Worm (Caenorhabditis elegans): ENCODE results near the gene F17E9.16.

The F17E9.16 gene

DNA sequence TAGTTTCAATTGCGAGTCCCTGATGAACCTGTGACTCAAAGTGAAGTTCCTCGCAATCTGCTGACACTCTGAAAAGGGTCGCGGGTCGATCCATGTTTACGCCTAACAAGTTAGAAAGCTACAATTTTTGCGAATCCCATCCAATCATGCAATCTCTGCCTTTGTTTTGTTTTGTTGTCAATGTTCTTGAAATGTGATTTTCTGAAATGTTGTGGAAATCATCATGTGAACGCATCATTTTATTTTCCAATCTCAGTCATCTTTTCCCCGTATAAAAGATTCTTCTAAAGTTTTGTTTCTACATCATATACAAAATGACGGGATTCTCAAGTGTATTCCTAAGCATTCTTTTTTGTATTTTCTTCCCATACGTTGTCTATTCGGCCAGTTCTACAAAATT lies 4.1 kb upstream of the F17E9.16 start, which contains the start of gene F17E9.4:
TSS of gene F17E9.4 (plus strand) at position 301 of the 400 bp plus-strand sequence.
- TF ChIP-seq mab-5 (tag; optimal IDR thresholded peaks at IDR 0.05) (no peak), zip-8 (tag; optimal IDR thresholded peaks at IDR 0.05) (no peak), elt-1 (tag; optimal IDR thresholded peaks at IDR 0.05; ENCODE audit: borderline replicate concordance, insufficient read depth) (no peak), unc-120 (tag; optimal IDR thresholded peaks at IDR 0.05; ENCODE audit: poor library complexity, severe bottlenecking) (no peak), cnd-1 (tag; optimal IDR thresholded peaks at IDR 0.05) (no peak), sem-2 (GFP tag; optimal IDR thresholded peaks at IDR 0.05) (no peak), M03D4.4 (tag; optimal IDR thresholded peaks at IDR 0.05) (no peak), blmp-1 (tag; optimal IDR thresholded peaks at IDR 0.05) (no peak), elt-3 (tag; optimal IDR thresholded peaks at IDR 0.05) (no peak), lin-32 (GFP tag; optimal IDR thresholded peaks at IDR 0.05) (no peak), nhr-2 (tag; optimal IDR thresholded peaks at IDR 0.05) (no peak), hlh-1 (tag; optimal IDR thresholded peaks at IDR 0.05) (no peak), bed-3 (GFP tag; optimal IDR thresholded peaks at IDR 0.05) (no peak), ceh-43 (GFP tag; optimal IDR thresholded peaks at IDR 0.05) (no peak), unc-62 (GFP tag; optimal IDR thresholded peaks at IDR 0.05) (no peak), mep-1 (tag; optimal IDR thresholded peaks at IDR 0.05) (no peak), ceh-39 (tag; optimal IDR thresholded peaks at IDR 0.05) (no peak), nhr-76 (tag; optimal IDR thresholded peaks at IDR 0.05) (no peak)

DNA sequence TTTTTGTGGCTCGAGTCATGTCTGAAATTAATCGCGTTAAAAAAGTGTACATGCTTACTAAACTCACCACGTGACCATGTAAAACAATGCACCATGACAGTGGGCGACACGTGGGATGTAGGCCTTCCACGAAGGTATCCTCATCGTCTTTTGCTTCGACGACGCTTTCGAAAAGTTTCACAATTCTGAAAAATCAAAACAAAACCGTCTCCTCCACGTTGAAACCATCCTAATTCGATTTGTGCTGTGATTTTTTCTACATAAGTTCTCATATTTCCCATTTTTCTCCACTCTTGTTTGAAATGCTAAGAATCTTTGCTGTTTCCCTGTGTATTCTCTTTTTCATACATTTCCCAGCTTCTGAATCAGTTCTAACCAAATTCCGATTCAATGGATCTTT lies 2.4 kb downstream of the F17E9.16 start, which contains the start of gene F17E9.3:
TSS of gene F17E9.3 (plus strand) at position 301 of the 400 bp plus-strand sequence.
- TF ChIP-seq sptf-1 (tag; optimal IDR thresholded peaks at IDR 0.05), result no peak
- no peak for TF ChIP-seq unc-39 (tag; optimal IDR thresholded peaks at IDR 0.05)
- TF ChIP-seq ces-1 (GFP tag; optimal IDR thresholded peaks at IDR 0.05), result no peak
- no peak for TF ChIP-seq M03D4.4 (tag; optimal IDR thresholded peaks at IDR 0.05)
- no peak for TF ChIP-seq cnd-1 (tag; optimal IDR thresholded peaks at IDR 0.05)
- no peak for TF ChIP-seq drap-1 (GFP tag; optimal IDR thresholded peaks at IDR 0.05)
- TF ChIP-seq nhr-2 (tag; optimal IDR thresholded peaks at IDR 0.05), result no peak
- TF ChIP-seq ztf-11 (tag; optimal IDR thresholded peaks at IDR 0.05), result no peak
- no peak for TF ChIP-seq bed-3 (GFP tag; optimal IDR thresholded peaks at IDR 0.05)
- no peak for TF ChIP-seq tbx-8 (GFP tag; optimal IDR thresholded peaks at IDR 0.05)
- TF ChIP-seq unc-120 (tag; optimal IDR thresholded peaks at IDR 0.05; ENCODE audit: poor library complexity, severe bottlenecking), result no peak
- no peak for TF ChIP-seq mls-2 (tag; optimal IDR thresholded peaks at IDR 0.05)
- TF ChIP-seq pha-4 (tag; optimal IDR thresholded peaks at IDR 0.05), result no peak
- TF ChIP-seq lin-13 (tag; optimal IDR thresholded peaks at IDR 0.05), result no peak
- TF ChIP-seq lin-32 (GFP tag; optimal IDR thresholded peaks at IDR 0.05), result no peak
- TF ChIP-seq nhr-237 (tag; optimal IDR thresholded peaks at IDR 0.05), result no peak
- TF ChIP-seq zip-8 (tag; optimal IDR thresholded peaks at IDR 0.05), result no peak
- no peak for TF ChIP-seq nhr-12 (tag; optimal IDR thresholded peaks at IDR 0.05)
- no peak for TF ChIP-seq mep-1 (tag; optimal IDR thresholded peaks at IDR 0.05)
- no peak for TF ChIP-seq mab-5 (tag; optimal IDR thresholded peaks at IDR 0.05)

DNA sequence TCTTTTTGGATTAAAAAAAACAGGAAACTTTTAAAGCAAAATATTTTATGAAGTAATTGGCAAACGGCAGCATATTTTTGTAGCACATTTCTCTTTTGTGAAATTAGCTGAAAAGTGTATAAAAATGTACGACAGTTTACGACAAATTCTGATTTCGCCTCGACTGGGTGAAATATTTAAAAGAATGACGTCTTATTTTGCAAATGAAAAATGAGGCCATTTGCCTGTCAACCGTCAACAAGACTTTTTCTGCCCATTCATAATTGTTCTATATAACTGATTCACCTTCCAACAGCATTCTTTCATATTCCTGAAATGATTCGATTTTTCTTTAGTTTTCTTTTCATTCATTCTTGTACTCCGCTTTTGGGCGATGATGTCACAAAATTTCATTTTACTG lies 3.5 kb downstream of the F17E9.16 start, which contains the start of the genes F17E9.2 and col-116:
TSS of gene F17E9.2 (plus strand) at position 301 of the 400 bp plus-strand sequence.
TSS of gene col-116 (plus strand) at position 315 of the 400 bp plus-strand sequence.
- TF ChIP-seq ztf-11 (tag; optimal IDR thresholded peaks at IDR 0.05) (no peak), elt-3 (tag; optimal IDR thresholded peaks at IDR 0.05) (no peak), nhr-76 (tag; optimal IDR thresholded peaks at IDR 0.05) (no peak)

DNA sequence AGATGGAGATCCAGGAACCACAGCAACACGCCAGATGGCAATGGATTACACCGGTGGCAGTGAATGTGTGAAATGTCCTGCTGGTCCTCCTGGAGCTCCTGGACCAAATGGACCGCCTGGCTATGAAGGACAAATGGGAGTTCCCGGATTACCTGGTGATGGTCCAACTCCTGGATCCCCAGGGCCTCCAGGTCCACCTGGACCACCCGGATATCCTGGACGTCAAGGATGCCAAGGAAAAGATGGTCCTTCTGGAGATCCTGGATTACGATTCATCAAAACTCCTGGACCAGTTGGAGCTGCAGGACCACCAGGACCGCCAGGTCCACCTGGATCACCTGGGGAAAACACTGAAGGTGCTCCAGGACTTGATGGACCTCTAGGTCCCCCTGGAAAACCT lies 5.2 kb downstream of the F17E9.16 start:
- TF ChIP-seq tbx-8 (GFP tag; optimal IDR thresholded peaks at IDR 0.05), result no peak
- no peak for TF ChIP-seq lin-32 (GFP tag; optimal IDR thresholded peaks at IDR 0.05)
- TF ChIP-seq nhr-2 (tag; optimal IDR thresholded peaks at IDR 0.05), result no peak
- TF ChIP-seq bed-3 (GFP tag; optimal IDR thresholded peaks at IDR 0.05), result no peak
- TF ChIP-seq ceh-43 (GFP tag; optimal IDR thresholded peaks at IDR 0.05), result no peak
- no peak for TF ChIP-seq mls-2 (tag; optimal IDR thresholded peaks at IDR 0.05)
- TF ChIP-seq ces-1 (GFP tag; optimal IDR thresholded peaks at IDR 0.05), result no peak
- no peak for TF ChIP-seq elt-1 (tag; optimal IDR thresholded peaks at IDR 0.05; ENCODE audit: borderline replicate concordance, insufficient read depth)

DNA sequence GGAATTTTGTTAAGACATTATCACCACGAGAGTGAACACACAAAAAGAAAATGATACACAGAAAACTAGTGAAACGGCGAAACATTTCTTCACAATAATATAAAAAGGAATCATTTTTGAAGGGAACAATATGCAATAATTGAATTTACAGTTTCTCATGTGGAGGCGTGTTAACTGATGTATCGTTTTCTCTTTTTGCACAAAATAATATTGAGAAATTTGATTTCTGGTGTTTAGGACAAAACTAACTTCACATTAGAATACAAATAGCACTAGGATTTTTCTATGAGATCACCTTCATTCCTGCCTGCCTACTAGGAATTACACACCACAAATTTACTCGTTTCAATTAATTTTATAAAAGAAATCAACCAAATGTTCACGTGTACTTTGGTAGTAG lies 6.4 kb downstream of the F17E9.16 start, which contains the start of gene D2096.13:
TSS of gene D2096.13 (minus strand) at position 101 of the 400 bp plus-strand sequence.
- TF ChIP-seq lin-32 (GFP tag; optimal IDR thresholded peaks at IDR 0.05), result no peak
- TF ChIP-seq ztf-11 (tag; optimal IDR thresholded peaks at IDR 0.05), result no peak
- no peak for TF ChIP-seq unc-62 (GFP tag; optimal IDR thresholded peaks at IDR 0.05)
- no peak for TF ChIP-seq nhr-237 (tag; optimal IDR thresholded peaks at IDR 0.05)
- TF ChIP-seq drap-1 (GFP tag; optimal IDR thresholded peaks at IDR 0.05), result no peak
- no peak for TF ChIP-seq ceh-43 (GFP tag; optimal IDR thresholded peaks at IDR 0.05)
- no peak for TF ChIP-seq pha-4 (tag; optimal IDR thresholded peaks at IDR 0.05)
- TF ChIP-seq nhr-76 (tag; optimal IDR thresholded peaks at IDR 0.05), result no peak
- TF ChIP-seq nhr-2 (tag; optimal IDR thresholded peaks at IDR 0.05), result no peak
- no peak for TF ChIP-seq unc-120 (tag; optimal IDR thresholded peaks at IDR 0.05; ENCODE audit: poor library complexity, severe bottlenecking)
- TF ChIP-seq ceh-83 (GFP tag; optimal IDR thresholded peaks at IDR 0.05), result no peak
- TF ChIP-seq mep-1 (tag; optimal IDR thresholded peaks at IDR 0.05), result no peak
- no peak for TF ChIP-seq blmp-1 (tag; optimal IDR thresholded peaks at IDR 0.05)

All from whole organism, mixed stage, embryonic.